Worm (Caenorhabditis elegans) whole organism, mixed stage, embryonic: ENCODE data around the gene T11F9.1.

Source experiments
- ceh-43 ChIP-seq: fragments of 200-800 bp; sonication (Bioruptor generic); optimal IDR thresholded peaks from 2 replicates; lab custom pipeline; 2018; ENCODE audit warnings: mild to moderate bottlenecking, missing genetic modification characterization, moderate library complexity, missing compliant biosample characterization
- lin-13 ChIP-seq: fragments of 150-350 bp; optimal IDR thresholded peaks from 2 replicates; lab custom pipeline; 2014; ENCODE audit warnings: missing biosample characterization, missing genetic modification characterization
- lsy-2 ChIP-seq: fragments of 150-350 bp; optimal IDR thresholded peaks from 2 replicates; lab custom pipeline; 2014; ENCODE audit warnings: missing biosample characterization, missing genetic modification characterization

- TF ChIP-seq ceh-43 (GFP tag; lab: Kevin White, UChicago) (no peak), lin-13 (tag; lab: Kevin White, UChicago) (no peak), lsy-2 (no peak)
These were observed at the start of gene T11F9.1 for ce11 chrV:11459255-11459654.
